Worm (Caenorhabditis elegans): ENCODE data around the gene C14F11.4.

DNA sequence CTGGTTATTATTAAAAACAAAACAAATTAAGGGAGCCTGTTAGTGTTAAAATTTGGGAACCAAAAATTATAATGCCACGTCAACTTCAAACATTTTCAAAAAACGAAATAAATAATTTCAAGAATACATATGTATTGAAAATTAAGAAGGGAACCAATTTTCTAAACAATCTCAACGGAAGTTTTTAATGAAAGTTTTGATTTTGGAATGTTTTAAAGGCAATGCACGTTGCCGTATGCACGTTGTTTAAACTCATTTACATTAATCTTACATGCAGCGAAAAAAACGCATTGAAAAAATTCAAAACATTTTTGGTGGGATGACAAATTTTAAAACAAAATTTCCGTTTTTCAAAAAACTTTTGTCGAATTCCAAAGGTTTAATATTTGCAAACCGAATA lies 40.9 kb upstream of the C14F11.4 start:
- TF ChIP-seq nhr-23 (tag; optimal IDR thresholded peaks at IDR 0.05) (no peak), unc-62 (GFP tag; optimal IDR thresholded peaks at IDR 0.05) (no peak), egl-27 (tag; optimal IDR thresholded peaks at IDR 0.05) (no peak), nhr-237 (tag; optimal IDR thresholded peaks at IDR 0.05) (no peak), alr-1 (tag; optimal IDR thresholded peaks at IDR 0.05) (no peak), mdl-1 (tag; optimal IDR thresholded peaks at IDR 0.05) (no peak), R02D3.7 (tag; optimal IDR thresholded peaks at IDR 0.05) (no peak), dmd-4 (tag; optimal IDR thresholded peaks at IDR 0.05) (no peak), nhr-6 (tag; optimal IDR thresholded peaks at IDR 0.05) (no peak), ceh-82 (tag; optimal IDR thresholded peaks at IDR 0.05) (no peak), elt-3 (tag; optimal IDR thresholded peaks at IDR 0.05) (no peak), lin-11 (tag; optimal IDR thresholded peaks at IDR 0.05) (no peak), aly-2 (tag; optimal IDR thresholded peaks at IDR 0.05) (no peak)

Measured in whole organism, L2 larva.